Fruit fly (Drosophila melanogaster): ENCODE results near the gene CG7872.
A peak's percentile ranks its signal among the peaks of the same experiment; 100 is the strongest.

DNA sequence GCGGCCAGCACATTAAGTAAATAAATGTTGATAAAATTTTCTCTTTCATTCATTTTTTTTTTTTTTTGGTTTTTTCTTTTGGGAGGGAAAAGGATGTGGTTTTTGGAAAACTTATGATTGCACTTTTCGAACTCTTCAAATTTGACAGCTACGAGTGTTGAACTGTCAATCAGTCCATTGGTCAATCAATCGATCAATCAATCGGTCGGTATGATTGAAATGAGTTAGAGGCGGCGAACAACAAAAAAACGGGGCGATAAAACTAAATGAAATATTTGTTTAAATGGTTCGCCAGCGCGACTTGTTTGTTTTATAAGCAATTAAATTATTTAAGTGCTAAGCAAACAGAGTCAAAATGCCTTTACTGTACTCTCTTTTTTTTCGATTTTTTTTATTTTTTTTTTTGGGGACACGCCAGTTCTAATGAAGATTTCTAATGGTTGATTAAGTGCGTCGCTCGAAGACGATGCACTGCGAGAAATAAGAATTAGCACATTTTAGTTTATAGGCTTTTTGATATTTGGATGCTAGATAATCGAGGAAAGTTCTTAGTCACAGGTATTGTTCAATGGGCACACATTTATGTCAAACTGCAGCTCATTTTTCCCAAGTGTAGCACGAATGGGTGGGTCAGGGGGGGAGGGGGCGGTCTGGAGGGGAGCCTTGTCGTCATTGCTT, 41.1 kb downstream of the CG7872 start:
- TF ChIP-seq Usf (GFP tag; optimal IDR thresholded peaks at IDR 0.05) = peak; percentile 50
- TF ChIP-seq Ets65A (GFP tag) = peak; percentile 98
- TF ChIP-seq CG17385 (GFP tag; optimal IDR thresholded peaks at IDR 0.05) = peak; percentile 78
- peak; percentile 83 for TF ChIP-seq CG17361 (GFP tag; IDR thresholded peaks at IDR 0.05)
- peak; percentile 60 for TF ChIP-seq scrt (GFP tag; optimal IDR thresholded peaks at IDR 0.05)
- TF ChIP-seq CG10462 (GFP tag; optimal IDR thresholded peaks at IDR 0.05) = peak; percentile 32
- no peak for TF ChIP-seq aop (GFP tag; IDR thresholded peaks at IDR 0.05)
- peak; percentile 59; the same call in 2 of the 3 replicates for TF ChIP-seq croc (GFP tag; conservative IDR thresholded peaks at IDR 0.05)
- no peak for TF ChIP-seq Lpt (GFP tag; optimal IDR thresholded peaks at IDR 0.05)
- no peak for TF ChIP-seq pros (GFP tag; optimal IDR thresholded peaks at IDR 0.05)
- TF ChIP-seq CG12942 (GFP tag; optimal IDR thresholded peaks at IDR 0.05) = peak; percentile 81
- no peak for TF ChIP-seq CG8765 (GFP tag; IDR thresholded peaks at IDR 0.05)

Data from whole organism, embryonic.